Fruit fly (Drosophila melanogaster): ENCODE measurements around the gene alphaTub67C.

DNA sequence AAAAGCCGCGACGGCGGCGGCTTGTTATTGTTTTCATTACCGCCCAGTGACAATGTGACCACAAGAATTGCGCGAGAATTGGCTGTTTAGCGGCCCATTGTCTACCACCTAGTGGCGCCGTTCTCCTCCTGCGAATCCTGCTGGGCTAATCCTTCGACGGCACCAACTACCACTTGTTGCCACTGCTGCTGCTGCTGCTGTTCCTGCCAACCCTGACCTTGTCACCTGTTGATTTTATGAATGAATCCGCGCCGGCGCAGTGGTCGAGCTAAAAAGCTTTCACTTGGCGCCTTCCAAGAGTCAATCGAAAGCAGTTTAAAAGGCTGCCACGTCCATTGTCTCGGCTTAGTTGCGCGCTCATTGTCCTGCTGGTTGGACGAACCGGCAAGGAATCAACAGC lies 37.3 kb upstream of the alphaTub67C start, which contains the start of gene CNMaR:
- TF ChIP-seq Hr78 (GFP tag; optimal IDR thresholded peaks at IDR 0.05) (no peak), tai (GFP tag; optimal IDR thresholded peaks at IDR 0.05) (no peak), dl (GFP tag; optimal IDR thresholded peaks at IDR 0.05; ENCODE audit: insufficient read depth in 1 of 2, partially characterized antibody in 2 of 2) (no peak), Abd-B (GFP tag; optimal IDR thresholded peaks at IDR 0.05) (no peak), Dif (GFP tag; optimal IDR thresholded peaks at IDR 0.05; ENCODE audit: partially characterized antibody) (no peak), rgr (GFP tag; optimal IDR thresholded peaks at IDR 0.05) (no peak), fru (GFP tag; optimal IDR thresholded peaks at IDR 0.05) (no peak), CG32264 (GFP tag; optimal IDR thresholded peaks at IDR 0.05) (no peak), Vsx2 (GFP tag; optimal IDR thresholded peaks at IDR 0.05; ENCODE audit: partially characterized antibody) (no peak)

All from whole organism, wandering third instar larva.